Worm (Caenorhabditis elegans) whole organism, L3 larva: ENCODE data around the gene C12D8.9.

ENCODE experiments used
- R02D3.7 ChIP-seq: fragments of 150-350 bp; optimal IDR thresholded peaks from 2 replicates; lab custom pipeline; 2014; ENCODE audit warnings: missing biosample characterization, missing genetic modification characterization
- ZK546.5 ChIP-seq: sonication (generic microtip); optimal IDR thresholded peaks from 2 replicates; lab custom pipeline; 2017; ENCODE audit warnings: missing biosample characterization, missing genetic modification characterization
- ama-1 ChIP-seq: fragments of 150-350 bp; optimal IDR thresholded peaks from 2 replicates; lab custom pipeline; 2018
- ceh-82 ChIP-seq: fragments of 150-350 bp; optimal IDR thresholded peaks from 2 replicates; lab custom pipeline; 2014; ENCODE audit warnings: missing biosample characterization, missing genetic modification characterization
- ceh-9 ChIP-seq: sonication (generic microtip); optimal IDR thresholded peaks from 2 replicates; lab custom pipeline; 2018; ENCODE audit warnings: missing biosample characterization, missing genetic modification characterization
- egl-27 ChIP-seq: sonication (generic microtip); optimal IDR thresholded peaks from 4 replicates; lab custom pipeline; 2017; ENCODE audit warnings: missing biosample characterization, missing genetic modification reagents, missing genetic modification characterization
- egl-5 ChIP-seq: fragments of 150-350 bp; optimal IDR thresholded peaks from 2 replicates; lab custom pipeline; 2017; ENCODE audit warnings: missing biosample characterization, missing genetic modification reagents, missing genetic modification characterization, inconsistent platforms
- elt-1 ChIP-seq: fragments of 150-350 bp; optimal IDR thresholded peaks from 2 replicates; lab custom pipeline; 2014; ENCODE audit warnings: missing biosample characterization, missing genetic modification characterization
- elt-2 ChIP-seq: sonication (generic microtip); optimal IDR thresholded peaks from 2 replicates; lab custom pipeline; 2016; ENCODE audit warnings: missing genetic modification reagents, mild to moderate bottlenecking, missing genetic modification characterization, missing compliant biosample characterization
- eor-1 ChIP-seq, 2 experiments: fragments of 150-350 bp; optimal IDR thresholded peaks; 2 replicates each; lab custom pipeline; 2014 to 2018; ENCODE audit warnings: missing biosample characterization in 2 of 2, missing genetic modification characterization in 2 of 2
- fkh-2 ChIP-seq: fragments of 150-350 bp; optimal IDR thresholded peaks from 2 replicates; lab custom pipeline; 2014; ENCODE audit warnings: missing biosample characterization, missing genetic modification reagents, missing genetic modification characterization
- hmg-11 ChIP-seq: sonication (generic microtip); optimal IDR thresholded peaks from 2 replicates; lab custom pipeline; 2016; ENCODE audit warnings: missing genetic modification characterization, missing compliant biosample characterization
- jun-1 ChIP-seq: fragments of 150-350 bp; optimal IDR thresholded peaks from 2 replicates; lab custom pipeline; 2014; ENCODE audit warnings: missing biosample characterization, missing genetic modification reagents, missing genetic modification characterization
- lsy-12 ChIP-seq: sonication (generic microtip); optimal IDR thresholded peaks from 2 replicates; lab custom pipeline; 2016; ENCODE audit warnings: mild to moderate bottlenecking, missing genetic modification characterization, missing compliant biosample characterization
- mdl-1 ChIP-seq: fragments of 150-350 bp; optimal IDR thresholded peaks from 2 replicates; lab custom pipeline; 2014; ENCODE audit warnings: missing biosample characterization, missing genetic modification characterization
- nfya-1 ChIP-seq: sonication (generic microtip); optimal IDR thresholded peaks from 2 replicates; lab custom pipeline; 2017; ENCODE audit warnings: missing genetic modification characterization, mild to moderate bottlenecking, missing compliant biosample characterization, antibody characterized with exemption, moderate library complexity; ENCODE audit not compliant: insufficient read depth
- nhr-11 ChIP-seq: fragments of 150-350 bp; optimal IDR thresholded peaks from 2 replicates; lab custom pipeline; 2014; ENCODE audit warnings: missing biosample characterization, missing genetic modification characterization
- nhr-237 ChIP-seq: fragments of 150-350 bp; optimal IDR thresholded peaks from 2 replicates; lab custom pipeline; 2014; ENCODE audit warnings: missing biosample characterization, missing genetic modification characterization
- nhr-25 ChIP-seq: sonication (generic microtip); optimal IDR thresholded peaks from 2 replicates; lab custom pipeline; 2017; ENCODE audit warnings: missing biosample characterization, missing genetic modification characterization
- nhr-43 ChIP-seq: sonication (generic microtip); optimal IDR thresholded peaks from 2 replicates; lab custom pipeline; 2016; ENCODE audit warnings: mild to moderate bottlenecking, missing genetic modification characterization, missing compliant biosample characterization; ENCODE audit not compliant: poor library complexity, severe bottlenecking
- nhr-67 ChIP-seq: fragments of 150-350 bp; optimal IDR thresholded peaks from 2 replicates; lab custom pipeline; 2014; ENCODE audit warnings: missing biosample characterization, missing genetic modification characterization
- nhr-76 ChIP-seq: fragments of 150-350 bp; sonication (generic microtip); optimal IDR thresholded peaks from 5 replicates; lab custom pipeline; 2014; ENCODE audit warnings: missing biosample characterization, missing genetic modification characterization
- nhr-77 ChIP-seq: fragments of 150-350 bp; optimal IDR thresholded peaks from 2 replicates; lab custom pipeline; 2014; ENCODE audit warnings: missing biosample characterization, missing genetic modification characterization
- pha-4 ChIP-seq: fragments of 150-350 bp; optimal IDR thresholded peaks from 2 replicates; lab custom pipeline; 2014; ENCODE audit warnings: missing biosample characterization, missing genetic modification reagents, missing genetic modification characterization
- pqm-1 ChIP-seq: fragments of 150-350 bp; optimal IDR thresholded peaks from 2 replicates; lab custom pipeline; 2017; ENCODE audit warnings: missing biosample characterization, missing genetic modification characterization, inconsistent platforms
- skn-1 ChIP-seq: fragments of 150-350 bp; optimal IDR thresholded peaks from 2 replicates; lab custom pipeline; 2014; ENCODE audit warnings: missing biosample characterization, missing genetic modification characterization
- snpc-4 ChIP-seq: fragments of 150-350 bp; optimal IDR thresholded peaks from 2 replicates; lab custom pipeline; 2014; ENCODE audit warnings: missing biosample characterization, missing genetic modification characterization
- unc-62 ChIP-seq: fragments of 150-350 bp; sonication (generic microtip); optimal IDR thresholded peaks from 4 replicates; lab custom pipeline; 2014; ENCODE audit warnings: missing biosample characterization, missing genetic modification reagents, missing genetic modification characterization
- ztf-4 ChIP-seq: fragments of 150-350 bp; optimal IDR thresholded peaks from 2 replicates; lab custom pipeline; 2014; ENCODE audit warnings: missing biosample characterization, missing genetic modification characterization

Gene C12D8.9

DNA sequence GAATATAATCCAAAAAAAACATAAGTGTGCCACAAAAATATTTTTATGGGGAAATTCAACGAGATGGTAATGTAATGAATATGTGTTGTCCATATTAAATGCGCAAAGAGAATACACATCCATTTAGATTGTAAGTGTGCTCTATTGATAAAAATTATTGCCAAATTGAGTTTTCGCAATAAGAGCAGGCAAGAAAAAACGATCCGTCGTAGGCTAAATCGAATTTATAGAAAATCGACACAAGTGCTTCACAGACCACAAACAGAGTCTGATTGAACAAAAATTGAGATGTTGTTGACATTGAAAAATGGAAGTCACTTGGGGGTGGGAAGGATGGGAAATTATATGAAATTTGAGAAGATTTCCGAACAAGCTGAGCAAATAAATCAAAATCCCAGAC, 22.0 kb upstream of the C12D8.9 start:
- TF ChIP-seq pha-4 (peak; percentile 58), nhr-25 (tag; lab: Kevin White, UChicago) (no peak)

DNA sequence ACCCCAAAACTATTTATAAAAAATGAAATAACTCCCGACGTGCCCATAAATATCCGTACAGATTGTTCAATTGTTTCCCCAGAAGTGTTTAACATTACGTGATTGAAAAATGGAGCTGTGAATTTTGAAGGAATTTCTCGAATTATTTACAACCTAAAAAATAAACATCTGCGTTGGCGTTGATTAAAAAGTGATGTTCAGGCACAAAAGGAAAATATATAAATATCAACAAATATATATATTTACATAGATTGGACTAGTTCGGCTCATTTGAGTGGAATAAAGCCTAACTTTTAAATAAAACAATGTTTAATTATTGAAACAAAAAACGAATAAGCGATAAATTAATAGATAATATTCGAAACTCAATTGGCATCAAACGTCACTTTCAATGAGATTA, 17.5 kb upstream of the C12D8.9 start, which contains the start of gene sri-18:
TSS of gene sri-18 (minus strand) at position 101 of the 400 bp plus-strand sequence.
- no peak for TF ChIP-seq ceh-82 (tag; lab: Kevin White, UChicago)
- TF ChIP-seq R02D3.7 (tag; lab: Kevin White, UChicago): no peak
- no peak for TF ChIP-seq nhr-67 (tag; lab: Kevin White, UChicago)
- no peak for TF ChIP-seq lsy-12 (tag; lab: Kevin White, UChicago)
- TF ChIP-seq mdl-1 (tag; lab: Kevin White, UChicago): no peak
- no peak for TF ChIP-seq nfya-1 (tag; lab: Kevin White, UChicago)
- no peak for TF ChIP-seq eor-1 (tag; optimal IDR thresholded peaks at IDR 0.05; lab: Kevin White, UChicago)
- TF ChIP-seq, all 47 proteins: peak for 0

DNA sequence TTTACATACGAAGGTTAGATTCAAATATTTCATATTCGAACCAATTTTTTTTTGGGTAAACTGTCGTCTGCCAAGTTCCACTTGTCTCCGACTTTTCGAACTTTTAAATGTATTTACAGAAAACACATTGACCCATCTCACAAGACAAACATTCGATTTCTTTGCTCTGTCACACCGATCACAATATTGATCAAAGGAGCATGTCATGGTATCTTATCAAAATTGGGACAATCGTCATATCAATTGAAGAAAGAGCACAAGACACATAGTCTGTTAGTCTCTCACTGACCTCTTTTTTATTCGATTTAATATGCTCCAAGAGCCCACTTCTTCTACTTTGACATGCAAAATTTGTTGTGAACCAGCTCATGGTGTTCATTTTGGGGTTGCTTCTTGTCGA, 13.0 kb upstream of the C12D8.9 start, which contains the start of gene nhr-232:
TSS of gene nhr-232 (plus strand) at position 121 of the 400 bp plus-strand sequence.
- TF ChIP-seq elt-2 (tag; lab: Kevin White, UChicago) (peak; percentile 81), lsy-12 (tag; lab: Kevin White, UChicago) (no peak), nhr-11 (tag; lab: Kevin White, UChicago) (no peak), pqm-1 (tag; lab: Kevin White, UChicago) (peak; percentile 84), nfya-1 (tag; lab: Kevin White, UChicago) (no peak), ztf-4 (tag; lab: Kevin White, UChicago) (no peak), pha-4 (peak; percentile 70), jun-1 (tag; lab: Kevin White, UChicago) (peak; percentile 27)

DNA sequence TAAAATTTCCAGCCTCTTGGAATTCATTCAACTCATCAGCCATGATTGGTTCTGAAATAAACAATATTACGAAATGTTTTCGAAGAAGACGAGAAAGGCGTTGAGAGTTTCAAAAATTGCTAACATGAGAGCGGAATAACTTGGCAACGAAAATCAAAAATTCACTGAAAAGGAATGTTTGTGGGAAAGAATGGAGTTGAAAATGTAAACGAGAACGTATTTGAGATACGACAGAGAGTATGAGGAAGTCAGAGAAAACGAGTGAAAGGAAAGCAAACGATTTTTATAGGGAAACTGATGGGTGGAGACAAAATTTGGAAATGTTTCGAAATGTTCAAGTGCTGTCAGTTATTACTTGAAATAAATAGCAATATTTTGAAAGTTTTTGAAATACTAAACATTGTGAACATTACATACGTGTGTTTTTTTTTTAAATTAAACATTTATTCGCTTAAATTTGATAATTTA, 12.0 kb upstream of the C12D8.9 start, which contains the start of gene rop-1:
TSS of gene rop-1 (minus strand) at position 51 of the 468 bp plus-strand sequence.
- TF ChIP-seq elt-2 (tag; lab: Kevin White, UChicago) (peak; percentile 13), nhr-67 (tag; lab: Kevin White, UChicago) (no peak), ceh-9 (tag; lab: Kevin White, UChicago) (no peak), hmg-11 (tag; lab: Kevin White, UChicago) (no peak), snpc-4 (tag; lab: Kevin White, UChicago) (no peak), nhr-237 (tag; lab: Kevin White, UChicago) (no peak), skn-1 (no peak), nfya-1 (tag; lab: Kevin White, UChicago) (peak; percentile 7), egl-27 (no peak), pha-4 (peak; percentile 62), egl-5 (tag; lab: Kevin White, UChicago) (no peak), unc-62 (GFP tag; lab: Kevin White, UChicago) (no peak), nhr-77 (tag; lab: Kevin White, UChicago) (no peak), pqm-1 (tag; lab: Kevin White, UChicago) (peak; percentile 32), fkh-2 (no peak), nhr-76 (no peak)

DNA sequence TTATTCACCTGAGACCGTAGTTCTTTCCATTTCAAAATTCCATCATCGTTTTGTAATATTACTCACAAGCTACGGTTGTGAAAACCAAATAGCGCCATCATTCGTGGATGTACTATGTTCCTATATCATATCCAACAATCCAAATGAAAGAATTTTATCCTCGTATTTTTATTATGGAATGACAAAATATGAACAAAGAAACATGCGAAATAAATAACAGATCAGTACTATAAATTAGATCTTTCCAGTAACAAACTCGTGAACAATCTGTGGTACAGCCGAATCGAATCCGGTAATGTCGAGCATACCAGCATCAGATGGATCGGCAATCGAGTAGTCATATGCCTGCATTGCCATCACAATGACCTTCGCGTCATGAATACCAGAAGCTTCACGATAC, 9.7 kb upstream of the C12D8.9 start:
- TF ChIP-seq fkh-2: no peak
- TF ChIP-seq nhr-43 (tag; lab: Kevin White, UChicago): no peak
- TF ChIP-seq nhr-237 (tag; lab: Kevin White, UChicago): no peak
- peak; percentile 53 for TF ChIP-seq ama-1
- no peak for TF ChIP-seq nhr-67 (tag; lab: Kevin White, UChicago)
- no peak for TF ChIP-seq elt-1
- no peak for TF ChIP-seq elt-2 (tag; lab: Kevin White, UChicago)
- no peak for TF ChIP-seq hmg-11 (tag; lab: Kevin White, UChicago)

DNA sequence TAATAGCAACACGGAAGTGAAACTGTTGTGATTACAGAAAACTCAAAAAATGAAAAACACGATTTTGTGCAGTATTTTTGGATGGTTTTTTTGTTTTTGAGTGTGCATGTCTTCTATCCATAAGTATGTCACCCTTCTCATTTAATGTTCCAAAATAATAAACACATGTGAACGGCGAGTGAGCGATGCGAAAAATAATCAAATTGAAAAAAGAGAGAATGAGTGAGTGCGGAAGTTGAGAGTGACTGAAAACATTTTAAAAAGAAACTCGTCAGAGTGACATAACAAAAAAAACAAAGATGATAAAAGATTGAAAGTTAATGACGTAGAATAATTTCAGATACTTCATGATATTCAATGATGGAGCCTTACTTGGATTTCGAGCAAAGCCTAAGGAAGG, 6.5 kb upstream of the C12D8.9 start:
- TF ChIP-seq ZK546.5 (tag; lab: Kevin White, UChicago): no peak
